Worm (Caenorhabditis elegans) whole organism, young adult: ENCODE measurements around the gene Y39B6A.13.

Source experiments
- B0336.3 ChIP-seq: fragments of 200-800 bp; sonication (Bioruptor generic); IDR thresholded peaks from 2 replicates; pipeline ENCODE4 v1.3.6; 2022; ENCODE audit warnings: missing genetic modification characterization, missing compliant biosample characterization
- C17E4.6 ChIP-seq: fragments of 200-800 bp; sonication (Bioruptor generic); IDR thresholded peaks from 2 replicates; pipeline ENCODE4 v1.3.6; 2022; ENCODE audit warnings: missing genetic modification reagents, missing genetic modification characterization, missing compliant biosample characterization
- F33H1.4 ChIP-seq: fragments of 200-800 bp; sonication (Bioruptor generic); IDR thresholded peaks from 2 replicates; pipeline ENCODE4 v1.3.6; 2022; ENCODE audit warnings: missing genetic modification reagents, missing genetic modification characterization, missing compliant biosample characterization
- K12H6.12 ChIP-seq: fragments of 200-800 bp; sonication (Bioruptor generic); optimal IDR thresholded peaks from 2 replicates; lab custom pipeline; 2018; ENCODE audit warnings: mild to moderate bottlenecking, missing genetic modification characterization, missing compliant biosample characterization
- T07F8.4 ChIP-seq: sonication (generic microtip); optimal IDR thresholded peaks from 2 replicates; lab custom pipeline; 2016; ENCODE audit warnings: mild to moderate bottlenecking, missing genetic modification characterization, moderate library complexity, missing compliant biosample characterization
- aptf-2 ChIP-seq: fragments of 200-800 bp; sonication (Bioruptor generic); conservative IDR thresholded peaks from 2 replicates; pipeline ENCODE4 v1.3.6; 2022; ENCODE audit warnings: missing genetic modification reagents, missing genetic modification characterization, missing compliant biosample characterization
- attf-3 ChIP-seq: fragments of 200-800 bp; sonication (Bioruptor generic); conservative IDR thresholded peaks from 2 replicates; pipeline ENCODE4 v1.3.6; 2022; ENCODE audit warnings: missing genetic modification reagents, missing genetic modification characterization, missing compliant biosample characterization
- bed-2 ChIP-seq: fragments of 200-800 bp; sonication (Bioruptor generic); IDR thresholded peaks from 2 replicates; pipeline ENCODE4 v1.3.6; 2022; ENCODE audit warnings: missing genetic modification reagents, missing genetic modification characterization, missing compliant biosample characterization
- ccch-3 ChIP-seq: fragments of 200-800 bp; sonication (Bioruptor generic); optimal IDR thresholded peaks from 2 replicates; lab custom pipeline; 2018; ENCODE audit warnings: mild to moderate bottlenecking, missing genetic modification characterization, missing compliant biosample characterization
- ceh-40 ChIP-seq: fragments of 200-800 bp; sonication (Bioruptor generic); IDR thresholded peaks from 2 replicates; pipeline ENCODE4 v1.3.6; 2022; ENCODE audit warnings: missing genetic modification characterization, missing compliant biosample characterization
- die-1 ChIP-seq: sonication (generic microtip); optimal IDR thresholded peaks from 2 replicates; lab custom pipeline; 2016; ENCODE audit warnings: missing genotype, mild to moderate bottlenecking, missing genetic modification characterization, missing compliant biosample characterization
- dox-1 ChIP-seq: fragments of 200-800 bp; sonication (Bioruptor generic); IDR thresholded peaks from 2 replicates; pipeline ENCODE4 v1.3.6; 2022; ENCODE audit warnings: missing genetic modification reagents, missing genetic modification characterization, missing compliant biosample characterization
- dpff-1 ChIP-seq: sonication (generic microtip); optimal IDR thresholded peaks from 2 replicates; lab custom pipeline; 2017; ENCODE audit warnings: mild to moderate bottlenecking, missing genetic modification characterization, missing compliant biosample characterization
- fkh-3 ChIP-seq: sonication (generic microtip); optimal IDR thresholded peaks from 2 replicates; lab custom pipeline; 2016; ENCODE audit warnings: mild to moderate bottlenecking, missing genetic modification characterization, missing compliant biosample characterization
- hmg-1.2 ChIP-seq: fragments of 200-800 bp; sonication (Bioruptor generic); IDR thresholded peaks from 2 replicates; pipeline ENCODE4 v1.3.6; 2022; ENCODE audit warnings: missing genetic modification reagents, missing genetic modification characterization, missing compliant biosample characterization
- lir-1 ChIP-seq: fragments of 200-800 bp; sonication (Bioruptor generic); conservative IDR thresholded peaks from 2 replicates; pipeline ENCODE4 v1.3.6; 2022; ENCODE audit warnings: missing genetic modification reagents, missing genetic modification characterization, missing compliant biosample characterization
- lsy-27 ChIP-seq: sonication (generic microtip); optimal IDR thresholded peaks from 2 replicates; lab custom pipeline; 2017; ENCODE audit warnings: missing genetic modification characterization, mild to moderate bottlenecking, missing compliant biosample characterization, antibody characterized with exemption, missing genotype, borderline replicate concordance; ENCODE audit not compliant: insufficient read depth
- madf-10 ChIP-seq: sonication (generic microtip); optimal IDR thresholded peaks from 2 replicates; lab custom pipeline; 2016; ENCODE audit warnings: mild to moderate bottlenecking, missing genetic modification characterization, missing compliant biosample characterization
- mes-4 ChIP-seq: sonication (generic microtip); optimal IDR thresholded peaks from 2 replicates; lab custom pipeline; 2016; ENCODE audit warnings: missing genotype, missing genetic modification characterization, missing compliant biosample characterization
- nhr-179 ChIP-seq: sonication (generic microtip); optimal IDR thresholded peaks from 2 replicates; lab custom pipeline; 2016; ENCODE audit warnings: mild to moderate bottlenecking, missing genetic modification characterization, missing compliant biosample characterization
- nhr-80 ChIP-seq: sonication (generic microtip); optimal IDR thresholded peaks from 2 replicates; lab custom pipeline; 2016; ENCODE audit warnings: missing genetic modification characterization, missing compliant biosample characterization
- rcor-1 ChIP-seq: fragments of 200-800 bp; sonication (Bioruptor generic); IDR thresholded peaks from 2 replicates; pipeline ENCODE4 v1.3.6; 2022; ENCODE audit warnings: missing genetic modification reagents, missing genetic modification characterization, missing compliant biosample characterization
- rec-8 ChIP-seq, 2 experiments: sonication (generic microtip); optimal IDR thresholded peaks; 2 replicates each; lab custom pipeline; 2016; ENCODE audit warnings: mild to moderate bottlenecking in 2 of 2, missing genetic modification characterization in 2 of 2, missing genetic modification reagents in 2 of 2, missing genotype in 2 of 2, missing biosample characterization in 1 of 2, missing compliant biosample characterization in 1 of 2, moderate library complexity in 1 of 2
- rpc-1 ChIP-seq, 2 experiments: fragments of 150-350 bp in 1 of 2; sonication (generic microtip) in 1 of 2; optimal IDR thresholded peaks; 2 replicates each; lab custom pipeline; 2014 to 2018; ENCODE audit warnings: missing biosample characterization in 1 of 2, missing genetic modification characterization in 1 of 2, missing genetic modification reagents in 1 of 2, missing genotype in 1 of 2
- snpc-1.3 ChIP-seq: sonication (generic microtip); optimal IDR thresholded peaks from 2 replicates; lab custom pipeline; 2017; ENCODE audit warnings: missing genetic modification characterization, mild to moderate bottlenecking, missing compliant biosample characterization, antibody characterized with exemption, moderate library complexity, missing genotype, missing genetic modification reagents; ENCODE audit not compliant: insufficient read depth
- sptf-2 ChIP-seq: fragments of 200-800 bp; sonication (Bioruptor generic); optimal IDR thresholded peaks from 2 replicates; lab custom pipeline; 2018; ENCODE audit warnings: mild to moderate bottlenecking, missing genetic modification characterization, missing compliant biosample characterization
- tbp1 ChIP-seq: fragments of 200-800 bp; sonication (Bioruptor generic); optimal IDR thresholded peaks from 2 replicates; lab custom pipeline; 2018; ENCODE audit warnings: mild to moderate bottlenecking, missing genetic modification characterization, missing compliant biosample characterization
- xnd-1 ChIP-seq: sonication (generic microtip); optimal IDR thresholded peaks from 2 replicates; lab custom pipeline; 2016; ENCODE audit warnings: missing genotype, missing genetic modification reagents, missing genetic modification characterization, missing compliant biosample characterization
- zfh-2 ChIP-seq: fragments of 200-800 bp; sonication (Bioruptor generic); conservative IDR thresholded peaks from 2 replicates; pipeline ENCODE4 v1.3.6; 2022; ENCODE audit warnings: missing genetic modification reagents, missing genetic modification characterization, missing compliant biosample characterization
- ztf-3 ChIP-seq: fragments of 200-800 bp; sonication (Bioruptor generic); optimal IDR thresholded peaks from 2 replicates; lab custom pipeline; 2018; ENCODE audit warnings: mild to moderate bottlenecking, missing genetic modification characterization, missing compliant biosample characterization
- ztf-6 ChIP-seq: fragments of 200-800 bp; sonication (Bioruptor generic); IDR thresholded peaks from 2 replicates; pipeline ENCODE4 v1.3.6; 2022; ENCODE audit warnings: missing genetic modification reagents, missing genetic modification characterization, missing compliant biosample characterization

The Y39B6A.13 gene

ce11 chrV:19087426-19087825, 31.8 kb downstream of the Y39B6A.13 start, which contains the start of gene nhr-145:
TSS of gene nhr-145 (plus strand) at chrV:19087723.
- TF ChIP-seq aptf-2 (GFP tag; lab: Robert Waterston, UW) (no peak), K12H6.12 (no peak), ceh-40 (GFP tag; lab: Robert Waterston, UW) (no peak)
- TF ChIP-seq, all 124 proteins: peak for 0

- TF ChIP-seq tbp1 (GFP tag; lab: Kevin White, UChicago): peak; percentile 43
- no peak for TF ChIP-seq dox-1 (GFP tag; lab: Robert Waterston, UW)
- no peak for TF ChIP-seq T07F8.4 (tag; lab: Kevin White, UChicago)
- peak; percentile 54 for TF ChIP-seq nhr-80 (tag; lab: Kevin White, UChicago)
- TF ChIP-seq lir-1: no peak
- peak; percentile 9 for TF ChIP-seq rpc-1 (optimal IDR thresholded peaks at IDR 0.05; lab: Kevin White, UChicago)
- peak; percentile 51 for TF ChIP-seq rpc-1 (tag; optimal IDR thresholded peaks at IDR 0.05; lab: Kevin White, UChicago)
- TF ChIP-seq attf-3 (GFP tag; lab: Robert Waterston, UW): no peak
These were observed 35.4 kb downstream of the Y39B6A.13 start for ce11 chrV:19083789-19084188.

- no peak for TF ChIP-seq rpc-1 (optimal IDR thresholded peaks at IDR 0.05; lab: Kevin White, UChicago)
- peak; percentile 23 for TF ChIP-seq rpc-1 (tag; optimal IDR thresholded peaks at IDR 0.05; lab: Kevin White, UChicago)
- no peak for TF ChIP-seq C17E4.6 (GFP tag; lab: Robert Waterston, UW)
These were observed 36.7 kb downstream of the Y39B6A.13 start, which contains the start of gene nhr-95 for ce11 chrV:19082541-19082940. TSS of gene nhr-95 (minus strand) at chrV:19082641.

ce11 chrV:19076835-19077234, 42.4 kb downstream of the Y39B6A.13 start:
- no peak for TF ChIP-seq ztf-6 (GFP tag; lab: Robert Waterston, UW)
- no peak for TF ChIP-seq T07F8.4 (tag; lab: Kevin White, UChicago)
- no peak for TF ChIP-seq snpc-1.3 (tag; lab: Kevin White, UChicago)
- no peak for TF ChIP-seq xnd-1
- TF ChIP-seq lsy-27: no peak
- TF ChIP-seq ccch-3 (GFP tag; lab: Kevin White, UChicago): no peak

ce11 chrV:19073169-19073568, 46.1 kb downstream of the Y39B6A.13 start:
- TF ChIP-seq die-1 (tag; lab: Kevin White, UChicago) (no peak), rcor-1 (no peak), sptf-2 (GFP tag; lab: Kevin White, UChicago) (no peak), ztf-3 (GFP tag; lab: Kevin White, UChicago) (no peak), rec-8 (tag; optimal IDR thresholded peaks at IDR 0.05; lab: Kevin White, UChicago) (no peak), zfh-2 (GFP tag; lab: Robert Waterston, UW) (no peak), mes-4 (tag; lab: Kevin White, UChicago) (no peak), hmg-1.2 (GFP tag; lab: Robert Waterston, UW) (no peak), F33H1.4 (GFP tag; lab: Robert Waterston, UW) (no peak), madf-10 (no peak), bed-2 (GFP tag; lab: Robert Waterston, UW) (no peak), nhr-179 (no peak), B0336.3 (GFP tag; lab: Robert Waterston, UW) (no peak), dpff-1 (no peak), ztf-6 (GFP tag; lab: Robert Waterston, UW) (no peak), fkh-3 (tag; lab: Kevin White, UChicago) (no peak)
